Worm (Caenorhabditis elegans) whole organism, L2 larva: Measurements from ENCODE around the gene F14D7.6.

Source experiments
- R02D3.7 ChIP-seq: fragments of 150-350 bp; optimal IDR thresholded peaks from 2 replicates; lab custom pipeline; 2014; ENCODE audit warnings: missing biosample characterization, missing genetic modification characterization
- ama-1 ChIP-seq: fragments of 150-350 bp; optimal IDR thresholded peaks from 2 replicates; lab custom pipeline; 2018; ENCODE audit warnings: inconsistent platforms
- mdl-1 ChIP-seq, 2 experiments: fragments of 150-350 bp in 1 of 2; sonication (generic microtip) in 1 of 2; optimal IDR thresholded peaks; 2 replicates each; lab custom pipeline; 2017; ENCODE audit warnings: missing biosample characterization in 2 of 2, missing genetic modification characterization in 2 of 2
- unc-62 ChIP-seq: fragments of 150-350 bp; optimal IDR thresholded peaks from 2 replicates; lab custom pipeline; 2014; ENCODE audit warnings: missing biosample characterization, missing genetic modification reagents, missing genetic modification characterization

- TF ChIP-seq ama-1 (lab: Kevin White, UChicago) (no peak), mdl-1 (tag; optimal IDR thresholded peaks at IDR 0.05; lab: Kevin White, UChicago) (no peak), R02D3.7 (tag; lab: Kevin White, UChicago) (no peak), unc-62 (GFP tag; lab: Kevin White, UChicago) (no peak)
Observed at ce11 chrV:14268616-14269015, 32.6 kb upstream of the F14D7.6 start, which contains the start of gene F40G12.4.
